Fruit fly (Drosophila melanogaster) whole organism, embryonic: ENCODE results near the gene CCHa1.

Source experiments
- Blimp-1 ChIP-seq: fragments of 200-800 bp; sonication (Bioruptor generic); optimal IDR thresholded peaks from 3 replicates; lab custom pipeline; 2018; ENCODE audit warnings: missing biosample characterization, missing genetic modification characterization, mild to moderate bottlenecking, moderate library complexity, missing genetic modification reagents
- Bteb2 ChIP-seq: fragments of 200-800 bp; sonication (Bioruptor generic); optimal IDR thresholded peaks from 2 replicates; lab custom pipeline; 2016; ENCODE audit warnings: missing biosample characterization, missing genetic modification characterization
- CG11247 ChIP-seq: fragments of 200-800 bp; sonication (Bioruptor generic); IDR thresholded peaks from 2 replicates; pipeline ENCODE4 v1.3.6; 2022; ENCODE audit warnings: missing biosample characterization, missing genetic modification characterization
- CG11560 ChIP-seq: fragments of 200-800 bp; sonication (Bioruptor generic); IDR thresholded peaks from 3 replicates; pipeline ENCODE4 v1.3.6; 2022; ENCODE audit warnings: missing biosample characterization, missing genetic modification characterization
- CG13123 ChIP-seq: fragments of 200-800 bp; sonication (Bioruptor generic); optimal IDR thresholded peaks from 2 replicates; lab custom pipeline; 2016; ENCODE audit warnings: missing biosample characterization, missing genetic modification characterization
- CG1529 ChIP-seq: fragments of 200-800 bp; sonication (Bioruptor generic); optimal IDR thresholded peaks from 3 replicates; lab custom pipeline; 2018; ENCODE audit warnings: missing biosample characterization, missing genetic modification characterization
- CG15514 ChIP-seq: fragments of 200-800 bp; sonication (Bioruptor generic); optimal IDR thresholded peaks from 3 replicates; lab custom pipeline; 2017; ENCODE audit warnings: missing biosample characterization, missing genetic modification characterization, mild to moderate bottlenecking, moderate library complexity, missing genetic modification reagents
- CG1602 ChIP-seq: fragments of 200-800 bp; sonication (Bioruptor generic); optimal IDR thresholded peaks from 3 replicates; lab custom pipeline; 2016; ENCODE audit warnings: missing biosample characterization, missing genetic modification characterization
- CG2678 ChIP-seq: fragments of 200-800 bp; sonication (Bioruptor generic); optimal IDR thresholded peaks from 3 replicates; lab custom pipeline; 2019; ENCODE audit warnings: missing biosample characterization, mild to moderate bottlenecking, missing genetic modification characterization, moderate library complexity
- CG3163 ChIP-seq: fragments of 200-800 bp; sonication (Bioruptor generic); optimal IDR thresholded peaks from 3 replicates; lab custom pipeline; 2016; ENCODE audit warnings: missing biosample characterization, missing genetic modification characterization
- CG3281 ChIP-seq: fragments of 200-800 bp; sonication (Bioruptor generic); optimal IDR thresholded peaks from 3 replicates; lab custom pipeline; 2017; ENCODE audit warnings: missing biosample characterization, mild to moderate bottlenecking, missing genetic modification characterization
- CG3847 ChIP-seq: fragments of 200-800 bp; sonication (Bioruptor generic); IDR thresholded peaks from 2 replicates; pipeline ENCODE4 v1.3.6; 2022; ENCODE audit warnings: missing biosample characterization, missing genetic modification characterization
- CG4617 ChIP-seq: fragments of 200-800 bp; sonication (Bioruptor generic); optimal IDR thresholded peaks from 3 replicates; lab custom pipeline; 2016; ENCODE audit warnings: missing biosample characterization, missing genetic modification characterization, borderline replicate concordance
- CG6175 ChIP-seq: fragments of 200-800 bp; sonication (Bioruptor generic); IDR thresholded peaks from 3 replicates; pipeline ENCODE4 v1.3.6; 2022; ENCODE audit warnings: missing biosample characterization, missing genetic modification characterization
- CG6654 ChIP-seq: fragments of 200-800 bp; sonication (Bioruptor generic); optimal IDR thresholded peaks from 2 replicates; lab custom pipeline; 2017; ENCODE audit warnings: missing biosample characterization, mild to moderate bottlenecking, missing genetic modification characterization
- CG6683 ChIP-seq: fragments of 200-800 bp; sonication (Bioruptor generic); optimal IDR thresholded peaks from 2 replicates; lab custom pipeline; 2017; ENCODE audit warnings: missing biosample characterization, mild to moderate bottlenecking, missing genetic modification characterization, missing genetic modification reagents
- CG7357 ChIP-seq: fragments of 200-800 bp; sonication (Bioruptor generic); IDR thresholded peaks from 3 replicates; pipeline ENCODE4 v1.3.6; 2022; ENCODE audit warnings: missing biosample characterization, missing genetic modification characterization
- CG7372 ChIP-seq: fragments of 200-800 bp; sonication (Bioruptor generic); IDR thresholded peaks from 2 replicates; pipeline ENCODE4 v1.3.6; 2022; ENCODE audit warnings: missing biosample characterization, missing genetic modification characterization
- CG7786 ChIP-seq: fragments of 200-800 bp; sonication (Bioruptor generic); optimal IDR thresholded peaks from 2 replicates; lab custom pipeline; 2016; ENCODE audit warnings: missing biosample characterization, missing genetic modification characterization
- CG9215 ChIP-seq: fragments of 200-800 bp; sonication (Bioruptor generic); IDR thresholded peaks from 2 replicates; pipeline ENCODE4 v1.3.6; 2022; ENCODE audit warnings: missing biosample characterization, missing genetic modification characterization
- CG9876 ChIP-seq: fragments of 200-800 bp; sonication (Bioruptor generic); optimal IDR thresholded peaks from 2 replicates; lab custom pipeline; 2016; ENCODE audit warnings: missing biosample characterization, missing genetic modification characterization
- CHES-1-like ChIP-seq: fragments of 200-800 bp; sonication (Bioruptor generic); optimal IDR thresholded peaks from 2 replicates; lab custom pipeline; 2016; ENCODE audit warnings: missing biosample characterization, missing genetic modification characterization
- Dek ChIP-seq: fragments of 200-800 bp; sonication (Bioruptor generic); optimal IDR thresholded peaks from 3 replicates; lab custom pipeline; 2019; ENCODE audit warnings: missing biosample characterization, mild to moderate bottlenecking, missing genetic modification characterization, moderate library complexity
- Dip3 ChIP-seq: fragments of 200-800 bp; sonication (Bioruptor generic); optimal IDR thresholded peaks from 3 replicates; lab custom pipeline; 2016; ENCODE audit warnings: missing biosample characterization, missing genetic modification characterization
- E2f2 ChIP-seq: fragments of 200-800 bp; sonication (Bioruptor generic); IDR thresholded peaks from 2 replicates; pipeline ENCODE4 v1.3.6; 2022; ENCODE audit warnings: missing biosample characterization, missing genetic modification characterization
- Gug ChIP-seq: fragments of 200-800 bp; sonication (Bioruptor generic); IDR thresholded peaks from 4 replicates; pipeline ENCODE4 v1.3.6; 2022; ENCODE audit warnings: missing biosample characterization, missing genetic modification characterization
- HmgD ChIP-seq: fragments of 200-800 bp; sonication (Bioruptor generic); optimal IDR thresholded peaks from 3 replicates; lab custom pipeline; 2016; ENCODE audit warnings: missing biosample characterization, missing genetic modification characterization
- HmgZ ChIP-seq: fragments of 200-800 bp; sonication (Bioruptor generic); optimal IDR thresholded peaks from 2 replicates; lab custom pipeline; 2018; ENCODE audit warnings: missing biosample characterization, mild to moderate bottlenecking, missing genetic modification characterization
- Opbp ChIP-seq: fragments of 200-800 bp; sonication (Bioruptor generic); IDR thresholded peaks from 3 replicates; pipeline ENCODE4 v1.3.6; 2022; ENCODE audit warnings: missing biosample characterization, missing genetic modification characterization; ENCODE audit not compliant: partially characterized antibody
- Optix ChIP-seq: fragments of 200-800 bp; sonication (Bioruptor generic); IDR thresholded peaks from 3 replicates; pipeline ENCODE4 v1.3.6; 2022; ENCODE audit warnings: missing biosample characterization, missing genetic modification characterization
- Sox100B ChIP-seq: fragments of 200-800 bp; sonication (Bioruptor generic); optimal IDR thresholded peaks from 3 replicates; lab custom pipeline; 2018; ENCODE audit warnings: missing biosample characterization, mild to moderate bottlenecking, missing genetic modification characterization
- btn ChIP-seq: fragments of 200-800 bp; sonication (Bioruptor generic); optimal IDR thresholded peaks from 2 replicates; lab custom pipeline; 2016; ENCODE audit warnings: missing biosample characterization, missing genetic modification characterization
- cato ChIP-seq: fragments of 200-800 bp; sonication (Bioruptor generic); optimal IDR thresholded peaks from 2 replicates; lab custom pipeline; 2016; ENCODE audit warnings: missing biosample characterization, missing genetic modification characterization, borderline replicate concordance
- chinmo ChIP-seq: fragments of 200-800 bp; sonication (Bioruptor generic); IDR thresholded peaks from 4 replicates; pipeline ENCODE4 v1.3.6; 2022; ENCODE audit warnings: missing biosample characterization, missing genetic modification characterization; ENCODE audit not compliant: partially characterized antibody
- crc ChIP-seq: fragments of 200-800 bp; sonication (Bioruptor generic); optimal IDR thresholded peaks from 2 replicates; lab custom pipeline; 2016; ENCODE audit warnings: missing biosample characterization, missing genetic modification characterization
- dmrt99B ChIP-seq: fragments of 200-800 bp; sonication (Bioruptor generic); optimal IDR thresholded peaks from 2 replicates; lab custom pipeline; 2018; ENCODE audit warnings: missing biosample characterization, mild to moderate bottlenecking, missing genetic modification characterization, moderate library complexity
- emc ChIP-seq: fragments of 200-800 bp; sonication (Bioruptor generic); optimal IDR thresholded peaks from 2 replicates; lab custom pipeline; 2016; ENCODE audit warnings: missing biosample characterization, missing genetic modification characterization
- fru ChIP-seq: fragments of >200 bp; optimal IDR thresholded peaks from 2 replicates; lab custom pipeline; 2017
- hb ChIP-seq: fragments of 200-800 bp; sonication (Bioruptor generic); IDR thresholded peaks from 3 replicates; pipeline ENCODE4 v1.3.6; 2022; ENCODE audit warnings: missing biosample characterization, missing genetic modification characterization; ENCODE audit not compliant: partially characterized antibody
- her ChIP-seq: fragments of 200-800 bp; sonication (Bioruptor generic); optimal IDR thresholded peaks from 2 replicates; lab custom pipeline; 2016; ENCODE audit warnings: missing biosample characterization, missing genetic modification characterization
- klu ChIP-seq: fragments of 200-800 bp; sonication (Bioruptor generic); IDR thresholded peaks from 2 replicates; pipeline ENCODE4 v1.3.6; 2022; ENCODE audit warnings: missing biosample characterization, missing genetic modification characterization
- peb ChIP-seq: fragments of 200-800 bp; sonication (Bioruptor generic); IDR thresholded peaks from 2 replicates; pipeline ENCODE4 v1.3.6; 2022; ENCODE audit warnings: missing biosample characterization, missing genetic modification characterization
- prd ChIP-seq, 3 experiments: fragments of >200 bp in 2 of 3; fragments of 200-800 bp in 1 of 3; sonication (Bioruptor generic) in 1 of 3; optimal IDR thresholded peaks in 2 of 3; IDR thresholded peaks in 1 of 3; 2 replicates in 2 of 3; 3 replicates in 1 of 3; pipeline versions ENCODE4 v1.3.6 to Lab custom; 2017 to 2022; ENCODE audit warnings: missing biosample characterization in 1 of 3, missing genetic modification characterization in 1 of 3
- repo ChIP-seq: fragments of 200-800 bp; sonication (Bioruptor generic); optimal IDR thresholded peaks from 2 replicates; lab custom pipeline; 2016; ENCODE audit warnings: missing biosample characterization, missing genetic modification characterization
- shn ChIP-seq: fragments of 200-800 bp; sonication (Bioruptor generic); optimal IDR thresholded peaks from 3 replicates; lab custom pipeline; 2016; ENCODE audit warnings: missing biosample characterization, missing genetic modification characterization
- slbo ChIP-seq: fragments of 200-800 bp; sonication (Bioruptor generic); IDR thresholded peaks from 2 replicates; pipeline ENCODE4 v1.3.6; 2022; ENCODE audit warnings: missing biosample characterization, missing genetic modification characterization
- sqz ChIP-seq: fragments of 200-800 bp; sonication (Bioruptor generic); optimal IDR thresholded peaks from 3 replicates; lab custom pipeline; 2018; ENCODE audit warnings: missing biosample characterization, mild to moderate bottlenecking, missing genetic modification characterization
- tap ChIP-seq: fragments of 200-800 bp; optimal IDR thresholded peaks from 3 replicates; lab custom pipeline; 2019; ENCODE audit warnings: missing biosample characterization, mild to moderate bottlenecking, missing genetic modification characterization, moderate library complexity
- trh ChIP-seq: fragments of 200-800 bp; sonication (Bioruptor generic); optimal IDR thresholded peaks from 2 replicates; lab custom pipeline; 2016; ENCODE audit warnings: missing biosample characterization, missing genetic modification characterization
- wor ChIP-seq: fragments of 200-800 bp; sonication (Bioruptor generic); IDR thresholded peaks from 2 replicates; pipeline ENCODE4 v1.3.6; 2022; ENCODE audit warnings: missing biosample characterization, missing genetic modification characterization

CCHa1 gene

dm6 chr3R:14061988-14062868 lies 34.4 kb downstream of the CCHa1 start (continued):
- no peak for TF ChIP-seq CG1529 (GFP tag; lab: Kevin White, UChicago)
- no peak for TF ChIP-seq E2f2
- no peak for TF ChIP-seq tap
- TF ChIP-seq HmgZ (tag; lab: Kevin White, UChicago): peak; percentile 16
- peak; percentile 73 for TF ChIP-seq CG2678
- peak; percentile 68 for TF ChIP-seq CG3281
- TF ChIP-seq slbo (GFP tag; lab: Robert Waterston, UW): peak; percentile 60; the same call in 1 of the 2 replicates
- TF ChIP-seq Gug: peak; percentile 24; the same call in 1 of the 4 replicates
- TF ChIP-seq CG6654 (GFP tag; lab: Kevin White, UChicago): no peak
- TF ChIP-seq CG11247: no peak
- no peak for TF ChIP-seq crc (GFP tag; lab: Kevin White, UChicago)
- no peak for TF ChIP-seq Blimp-1
- no peak; the same call in 1 of the 2 replicates for TF ChIP-seq CG3847 (GFP tag; lab: Robert Waterston, UW)
- no peak for TF ChIP-seq CG9215 (GFP tag; lab: Robert Waterston, UW)
- peak; percentile 54 for TF ChIP-seq Sox100B (GFP tag; lab: Kevin White, UChicago)
- no peak for TF ChIP-seq trh (GFP tag; lab: Kevin White, UChicago)
- no peak for TF ChIP-seq btn
- no peak for TF ChIP-seq CG6175 (GFP tag; lab: Robert Waterston, UW)
- TF ChIP-seq dmrt99B: peak; percentile 46
- TF ChIP-seq repo (GFP tag; lab: Kevin White, UChicago): no peak
- no peak for TF ChIP-seq HmgD (GFP tag; lab: Kevin White, UChicago)
- no peak for TF ChIP-seq hb
- TF ChIP-seq CG7786 (GFP tag; lab: Kevin White, UChicago): no peak
- peak; percentile 39; the same call in 1 of the 3 replicates for TF ChIP-seq CG7357 (GFP tag; lab: Robert Waterston, UW)
- no peak for TF ChIP-seq fru (lab: Kevin White, UChicago)
- no peak for TF ChIP-seq CG3163
- no peak for TF ChIP-seq CG7372 (GFP tag; lab: Robert Waterston, UW)
- TF ChIP-seq cato (GFP tag; lab: Kevin White, UChicago): no peak
- TF ChIP-seq Bteb2 (GFP tag; lab: Kevin White, UChicago): peak; percentile 20
- no peak for TF ChIP-seq klu
- TF ChIP-seq CG4617: no peak
- no peak for TF ChIP-seq peb (GFP tag; lab: Robert Waterston, UW)
- no peak for TF ChIP-seq shn
- TF ChIP-seq CHES-1-like (GFP tag; lab: Kevin White, UChicago): no peak
- no peak for TF ChIP-seq CG6683 (GFP tag; lab: Kevin White, UChicago)
- no peak for TF ChIP-seq prd (optimal IDR thresholded peaks at IDR 0.05; lab: Kevin White, UChicago)
- TF ChIP-seq prd (GFP tag; IDR thresholded peaks at IDR 0.05; lab: Robert Waterston, UW): no peak
- no peak for TF ChIP-seq CG9876 (GFP tag; lab: Kevin White, UChicago)
- no peak for TF ChIP-seq Dip3 (GFP tag; lab: Kevin White, UChicago)
- TF ChIP-seq CG15514: peak; percentile 8
- TF ChIP-seq CG11560: no peak
- no peak for TF ChIP-seq Dek
- TF ChIP-seq CG1602: no peak
- TF ChIP-seq CG13123: no peak
- no peak for TF ChIP-seq emc (GFP tag; lab: Kevin White, UChicago)
- no peak for TF ChIP-seq sqz (GFP tag; lab: Kevin White, UChicago)
- TF ChIP-seq Opbp (GFP tag; lab: Robert Waterston, UW): no peak
- no peak for TF ChIP-seq Optix
- TF ChIP-seq wor (GFP tag; lab: Robert Waterston, UW): no peak
- TF ChIP-seq her (GFP tag; lab: Kevin White, UChicago): no peak
- TF ChIP-seq chinmo (GFP tag; lab: Robert Waterston, UW): 0 out of 4 replicates have a peak, but pooled peaks have one; percentile 39
